Fruit fly (Drosophila melanogaster) whole organism, embryonic: ENCODE measurements around the gene CG4278.

ENCODE experiments used
- Atf3 ChIP-seq: fragments of 200-800 bp; sonication (Bioruptor generic); optimal IDR thresholded peaks from 3 replicates; lab custom pipeline; 2016; ENCODE audit warnings: missing biosample characterization, missing genetic modification characterization
- CG12219 ChIP-seq: fragments of 200-800 bp; sonication (Bioruptor generic); optimal IDR thresholded peaks from 3 replicates; lab custom pipeline; 2018; ENCODE audit warnings: missing biosample characterization, mild to moderate bottlenecking, missing genetic modification characterization
- CG13775 ChIP-seq: fragments of 200-800 bp; sonication (Bioruptor generic); optimal IDR thresholded peaks from 3 replicates; lab custom pipeline; 2017; ENCODE audit warnings: missing biosample characterization, mild to moderate bottlenecking, missing genetic modification characterization
- CG15073 ChIP-seq: fragments of 200-800 bp; sonication (Bioruptor generic); optimal IDR thresholded peaks from 2 replicates; lab custom pipeline; 2016; ENCODE audit warnings: missing biosample characterization, missing genetic modification characterization
- CG17359 ChIP-seq: fragments of 200-800 bp; sonication (Bioruptor generic); optimal IDR thresholded peaks from 3 replicates; lab custom pipeline; 2018; ENCODE audit warnings: missing biosample characterization, mild to moderate bottlenecking, missing genetic modification characterization, moderate library complexity
- CG17802 ChIP-seq: fragments of 200-800 bp; sonication (Bioruptor generic); optimal IDR thresholded peaks from 2 replicates; lab custom pipeline; 2018; ENCODE audit warnings: missing biosample characterization, mild to moderate bottlenecking, missing genetic modification characterization, moderate library complexity
- CG18262 ChIP-seq: fragments of 200-800 bp; optimal IDR thresholded peaks from 3 replicates; lab custom pipeline; 2019; ENCODE audit warnings: missing biosample characterization, mild to moderate bottlenecking, missing genetic modification characterization, moderate library complexity
- CG3065 ChIP-seq: fragments of 200-800 bp; sonication (Bioruptor generic); optimal IDR thresholded peaks from 2 replicates; lab custom pipeline; 2016; ENCODE audit warnings: missing biosample characterization, missing genetic modification characterization
- CG31441 ChIP-seq: fragments of 200-800 bp; sonication (Bioruptor generic); IDR thresholded peaks from 2 replicates; pipeline ENCODE4 v1.3.6; 2022; ENCODE audit warnings: missing biosample characterization, missing genetic modification characterization
- CG33557 ChIP-seq: fragments of 200-800 bp; sonication (Bioruptor generic); optimal IDR thresholded peaks from 2 replicates; lab custom pipeline; 2019; ENCODE audit warnings: missing biosample characterization, mild to moderate bottlenecking, missing genetic modification characterization, moderate library complexity
- CG4360 ChIP-seq: fragments of 200-800 bp; sonication (Bioruptor generic); IDR thresholded peaks from 2 replicates; pipeline ENCODE4 v1.3.6; 2022; ENCODE audit warnings: missing biosample characterization, missing genetic modification characterization
- CG4854 ChIP-seq: fragments of 200-800 bp; sonication (Bioruptor generic); optimal IDR thresholded peaks from 2 replicates; lab custom pipeline; 2016; ENCODE audit warnings: missing biosample characterization, missing genetic modification characterization, inconsistent platforms
- CG6272 ChIP-seq: fragments of 200-800 bp; sonication (Bioruptor generic); IDR thresholded peaks from 2 replicates; pipeline ENCODE4 v1.3.6; 2022; ENCODE audit warnings: missing biosample characterization, missing genetic modification characterization
- CG6683 ChIP-seq: fragments of 200-800 bp; sonication (Bioruptor generic); optimal IDR thresholded peaks from 2 replicates; lab custom pipeline; 2017; ENCODE audit warnings: missing biosample characterization, mild to moderate bottlenecking, missing genetic modification characterization, missing genetic modification reagents
- CG7786 ChIP-seq: fragments of 200-800 bp; sonication (Bioruptor generic); optimal IDR thresholded peaks from 2 replicates; lab custom pipeline; 2016; ENCODE audit warnings: missing biosample characterization, missing genetic modification characterization
- CG8359 ChIP-seq: fragments of 200-800 bp; sonication (Bioruptor generic); optimal IDR thresholded peaks from 2 replicates; lab custom pipeline; 2017; ENCODE audit warnings: missing biosample characterization, mild to moderate bottlenecking, missing genetic modification characterization, borderline replicate concordance
- CG9437 ChIP-seq: fragments of 200-800 bp; sonication (Bioruptor generic); optimal IDR thresholded peaks from 2 replicates; lab custom pipeline; 2018; ENCODE audit warnings: missing biosample characterization, mild to moderate bottlenecking, missing genetic modification characterization
- D19A ChIP-seq: fragments of 200-800 bp; optimal IDR thresholded peaks from 3 replicates; lab custom pipeline; 2019; ENCODE audit warnings: missing biosample characterization, mild to moderate bottlenecking, missing genetic modification characterization, moderate library complexity
- Hmr ChIP-seq: fragments of 200-800 bp; sonication (Bioruptor generic); optimal IDR thresholded peaks from 3 replicates; lab custom pipeline; 2017; ENCODE audit warnings: mild to moderate bottlenecking, missing biosample characterization, missing genetic modification reagents, missing genetic modification characterization
- Oaz ChIP-seq: fragments of 200-800 bp; sonication (Bioruptor generic); IDR thresholded peaks from 2 replicates; pipeline ENCODE4 v1.3.6; 2022; ENCODE audit warnings: missing biosample characterization, missing genetic modification characterization
- Oli ChIP-seq: fragments of 200-800 bp; sonication (Bioruptor generic); optimal IDR thresholded peaks from 2 replicates; lab custom pipeline; 2018; ENCODE audit warnings: missing biosample characterization, mild to moderate bottlenecking, missing genetic modification characterization, moderate library complexity
- Ptx1 ChIP-seq: fragments of 200-800 bp; sonication (Bioruptor generic); IDR thresholded peaks from 2 replicates; pipeline ENCODE4 v1.3.6; 2022; ENCODE audit warnings: missing biosample characterization, missing genetic modification characterization
- Scr ChIP-seq: fragments of 200-800 bp; sonication (Bioruptor generic); IDR thresholded peaks from 2 replicates; pipeline ENCODE4 v1.3.6; 2022; ENCODE audit warnings: missing biosample characterization, missing genetic modification characterization; ENCODE audit not compliant: partially characterized antibody
- ab ChIP-seq: fragments of 200-800 bp; sonication (Bioruptor generic); optimal IDR thresholded peaks from 2 replicates; lab custom pipeline; 2016; ENCODE audit warnings: missing biosample characterization, missing genetic modification characterization
- amos ChIP-seq: fragments of 200-800 bp; sonication (Bioruptor generic); IDR thresholded peaks from 2 replicates; pipeline ENCODE4 v1.3.6; 2022; ENCODE audit warnings: missing biosample characterization, missing genetic modification characterization; ENCODE audit not compliant: partially characterized antibody
- btn ChIP-seq: fragments of 200-800 bp; sonication (Bioruptor generic); optimal IDR thresholded peaks from 2 replicates; lab custom pipeline; 2016; ENCODE audit warnings: missing biosample characterization, missing genetic modification characterization
- caup ChIP-seq: fragments of 200-800 bp; sonication (Bioruptor generic); optimal IDR thresholded peaks from 3 replicates; lab custom pipeline; 2017; ENCODE audit warnings: missing biosample characterization, mild to moderate bottlenecking, missing genetic modification characterization, moderate library complexity; ENCODE audit not compliant: severe bottlenecking
- chif ChIP-seq, 2 experiments: fragments of 200-800 bp; sonication (Bioruptor generic); optimal IDR thresholded peaks; 3 replicates each; lab custom pipeline; 2016; ENCODE audit warnings: missing biosample characterization in 2 of 2, missing genetic modification characterization in 2 of 2
- chm ChIP-seq: fragments of 200-800 bp; sonication (Bioruptor generic); IDR thresholded peaks from 2 replicates; pipeline ENCODE4 v1.3.6; 2022; ENCODE audit warnings: missing biosample characterization, missing genetic modification characterization
- corto ChIP-seq: fragments of 200-800 bp; sonication (Bioruptor generic); optimal IDR thresholded peaks from 2 replicates; lab custom pipeline; 2016; ENCODE audit warnings: missing biosample characterization, mild to moderate bottlenecking, missing genetic modification characterization, moderate library complexity
- danr ChIP-seq: fragments of 200-800 bp; sonication (Bioruptor generic); IDR thresholded peaks from 2 replicates; pipeline ENCODE4 v1.3.6; 2022; ENCODE audit warnings: missing biosample characterization, missing genetic modification characterization
- dmrt99B ChIP-seq: fragments of 200-800 bp; sonication (Bioruptor generic); optimal IDR thresholded peaks from 2 replicates; lab custom pipeline; 2018; ENCODE audit warnings: missing biosample characterization, mild to moderate bottlenecking, missing genetic modification characterization, moderate library complexity
- dysf ChIP-seq: fragments of 200-800 bp; sonication (Bioruptor generic); IDR thresholded peaks from 3 replicates; pipeline ENCODE4 v1.3.6; 2022; ENCODE audit warnings: missing biosample characterization, missing genetic modification characterization
- ems ChIP-seq: fragments of 200-800 bp; sonication (Bioruptor generic); optimal IDR thresholded peaks from 3 replicates; lab custom pipeline; 2016; ENCODE audit warnings: missing biosample characterization, missing genetic modification characterization
- en ChIP-seq: fragments of 200-800 bp; sonication (Bioruptor generic); optimal IDR thresholded peaks from 2 replicates; lab custom pipeline; 2016; ENCODE audit warnings: missing biosample characterization, missing genetic modification characterization
- fd96Cb ChIP-seq: fragments of 200-800 bp; sonication (Bioruptor generic); optimal IDR thresholded peaks from 2 replicates; lab custom pipeline; 2018; ENCODE audit warnings: missing biosample characterization, mild to moderate bottlenecking, missing genetic modification characterization, moderate library complexity
- gcm ChIP-seq: fragments of 200-800 bp; sonication (Bioruptor generic); optimal IDR thresholded peaks from 2 replicates; lab custom pipeline; 2019; ENCODE audit warnings: missing biosample characterization, mild to moderate bottlenecking, missing genetic modification characterization, moderate library complexity
- gem ChIP-seq: fragments of 200-800 bp; sonication (Bioruptor generic); optimal IDR thresholded peaks from 2 replicates; lab custom pipeline; 2019; ENCODE audit warnings: missing biosample characterization, mild to moderate bottlenecking, missing genetic modification characterization, moderate library complexity
- inv ChIP-seq: fragments of 200-800 bp; sonication (Bioruptor generic); IDR thresholded peaks from 2 replicates; pipeline ENCODE4 v1.3.6; 2022; ENCODE audit warnings: missing biosample characterization, missing genetic modification characterization; ENCODE audit not compliant: partially characterized antibody
- pb ChIP-seq: fragments of 200-800 bp; sonication (Bioruptor generic); optimal IDR thresholded peaks from 3 replicates; lab custom pipeline; 2016; ENCODE audit warnings: missing biosample characterization, missing genetic modification characterization
- rib ChIP-seq: fragments of 200-800 bp; sonication (Bioruptor generic); IDR thresholded peaks from 2 replicates; pipeline ENCODE4 v1.3.6; 2022; ENCODE audit warnings: missing biosample characterization, missing genetic modification characterization
- ro ChIP-seq: fragments of 200-800 bp; sonication (Bioruptor generic); IDR thresholded peaks from 2 replicates; pipeline ENCODE4 v1.3.6; 2022; ENCODE audit warnings: missing biosample characterization, missing genetic modification characterization
- row ChIP-seq: fragments of 200-800 bp; sonication (Bioruptor generic); IDR thresholded peaks from 3 replicates; pipeline ENCODE4 v1.3.6; 2022; ENCODE audit warnings: missing biosample characterization, missing genetic modification characterization
- shn ChIP-seq: fragments of 200-800 bp; sonication (Bioruptor generic); optimal IDR thresholded peaks from 3 replicates; lab custom pipeline; 2016; ENCODE audit warnings: missing biosample characterization, missing genetic modification characterization
- sim ChIP-seq: fragments of 200-800 bp; sonication (Bioruptor generic); IDR thresholded peaks from 2 replicates; pipeline ENCODE4 v1.3.6; 2022; ENCODE audit warnings: missing biosample characterization, missing genetic modification characterization
- tin ChIP-seq: fragments of 200-800 bp; sonication (Bioruptor generic); optimal IDR thresholded peaks from 3 replicates; lab custom pipeline; 2016; ENCODE audit warnings: missing biosample characterization, missing genetic modification characterization
- tna ChIP-seq: fragments of 200-800 bp; sonication (Bioruptor generic); IDR thresholded peaks from 2 replicates; pipeline ENCODE4 v1.3.6; 2022; ENCODE audit warnings: missing biosample characterization, missing genetic modification characterization; ENCODE audit not compliant: partially characterized antibody
- z ChIP-seq: fragments of 200-800 bp; sonication (Bioruptor generic); IDR thresholded peaks from 3 replicates; pipeline ENCODE4 v1.3.6; 2022; ENCODE audit warnings: missing biosample characterization, missing genetic modification characterization

The CG4278 gene

DNA sequence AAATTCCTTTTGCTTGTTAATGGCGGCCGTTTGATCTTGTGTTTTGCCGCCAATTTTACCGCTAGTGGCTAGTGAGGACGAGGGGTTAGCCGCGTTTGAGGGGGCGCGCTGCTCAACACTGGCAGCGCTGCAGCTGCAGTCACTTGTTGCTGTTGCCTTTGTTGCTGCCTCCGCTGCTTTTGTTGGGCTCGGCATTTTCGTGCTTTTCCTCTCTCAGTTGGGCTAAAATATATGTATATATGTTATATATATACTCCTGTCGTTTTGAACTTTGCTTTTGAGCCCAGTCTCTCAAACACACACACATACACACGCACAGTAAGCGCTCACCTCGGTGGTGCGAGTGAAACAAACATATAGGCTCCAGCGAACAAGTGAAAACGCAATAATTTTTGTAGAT is 2.0 kb upstream of the CG4278 start (continued):
- TF ChIP-seq gcm (GFP tag; lab: Kevin White, UChicago) (no peak), dmrt99B (tag; lab: Kevin White, UChicago) (no peak), CG12219 (GFP tag; lab: Kevin White, UChicago) (no peak), D19A (tag; lab: Kevin White, UChicago) (no peak), corto (GFP tag; lab: Kevin White, UChicago) (peak; percentile 62), Hmr (no peak), CG8359 (GFP tag; lab: Kevin White, UChicago) (no peak), CG6683 (GFP tag; lab: Kevin White, UChicago) (no peak), Atf3 (no peak), chif (GFP tag; optimal IDR thresholded peaks at IDR 0.05; lab: Kevin White, UChicago) (no peak), inv (GFP tag; lab: Robert Waterston, UW) (no peak), rib (GFP tag; lab: Robert Waterston, UW) (no peak), CG15073 (GFP tag; lab: Kevin White, UChicago) (no peak), CG7786 (no peak), chm (GFP tag; lab: Robert Waterston, UW) (peak; percentile 43; the same call in 1 of the 2 replicates), CG18262 (tag; lab: Kevin White, UChicago) (no peak), pb (GFP tag; lab: Kevin White, UChicago) (no peak), CG31441 (no peak), danr (no peak), Oaz (GFP tag; lab: Robert Waterston, UW) (no peak)

DNA sequence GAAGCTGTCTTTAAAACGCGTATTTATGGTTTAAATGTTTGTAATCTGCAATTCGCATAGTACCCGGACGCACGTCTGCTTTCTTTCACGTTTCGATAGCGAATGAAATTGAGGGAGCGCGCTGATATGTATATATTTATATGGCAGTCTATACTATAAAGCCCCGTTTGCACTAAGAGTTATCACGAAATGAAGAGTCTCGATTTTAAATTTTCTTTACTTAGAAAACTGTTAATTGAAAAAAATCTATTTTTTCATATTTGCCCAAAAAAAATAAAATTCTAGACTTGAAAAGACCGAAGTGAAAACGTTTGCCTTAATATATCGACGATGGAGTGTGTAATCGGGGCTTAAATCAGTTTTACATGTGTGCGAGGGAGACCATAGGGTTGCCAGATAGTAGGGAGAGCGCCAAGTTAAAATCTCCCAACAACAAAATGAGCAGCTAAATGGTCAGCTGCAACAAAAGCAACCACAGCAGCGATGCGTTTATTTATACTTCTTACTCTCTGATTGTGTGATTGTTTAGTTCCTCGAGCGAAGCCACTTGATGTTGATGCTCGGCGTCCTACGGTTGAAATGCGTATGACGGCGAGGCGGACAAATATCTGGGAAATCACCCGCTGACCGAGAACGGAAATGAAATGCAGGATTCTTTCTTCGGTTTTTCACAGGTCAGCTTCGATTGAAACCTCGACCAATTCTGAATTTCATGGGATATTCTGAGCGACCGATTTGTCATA is 1.2 kb upstream of the CG4278 start, which contains the start of gene cact:
cact (minus strand) TSS at position 693 of the 743 bp plus-strand sequence.
- peak; percentile 79 for TF ChIP-seq CG6683 (GFP tag; lab: Kevin White, UChicago)
- 0 out of 2 replicates have a peak, but pooled peaks have one; percentile 30 for TF ChIP-seq amos
- TF ChIP-seq row = peak; percentile 98
- TF ChIP-seq caup (GFP tag; lab: Kevin White, UChicago) = peak; percentile 89
- TF ChIP-seq sim (GFP tag; lab: Robert Waterston, UW) = peak; percentile 76
- TF ChIP-seq Oaz (GFP tag; lab: Robert Waterston, UW) = peak; percentile 71
- TF ChIP-seq fd96Cb (tag; lab: Kevin White, UChicago) = peak; percentile 88
- TF ChIP-seq Oli (tag; lab: Kevin White, UChicago) = peak; percentile 92
- TF ChIP-seq CG4854 (GFP tag; lab: Kevin White, UChicago) = peak; percentile 85
- peak; percentile 94 for TF ChIP-seq CG17359 (tag; lab: Kevin White, UChicago)
- peak; percentile 97 for TF ChIP-seq gem (tag; lab: Kevin White, UChicago)
- TF ChIP-seq ro (GFP tag; lab: Robert Waterston, UW) = peak; percentile 80
- TF ChIP-seq ems (GFP tag; lab: Kevin White, UChicago) = peak; percentile 90
- TF ChIP-seq shn (GFP tag; lab: Kevin White, UChicago) = peak; percentile 91
- peak; percentile 93 for TF ChIP-seq CG13775 (GFP tag; lab: Kevin White, UChicago)
- 0 out of 3 replicates have a peak, but pooled peaks have one; percentile 14 for TF ChIP-seq z
- peak; percentile 79 for TF ChIP-seq CG33557 (GFP tag; lab: Kevin White, UChicago)
- TF ChIP-seq Scr (GFP tag; lab: Robert Waterston, UW) = peak; percentile 69
- peak; percentile 95 for TF ChIP-seq Ptx1
- peak; percentile 90 for TF ChIP-seq CG4360 (GFP tag; lab: Robert Waterston, UW)
- TF ChIP-seq CG9437 (GFP tag; lab: Kevin White, UChicago) = peak; percentile 79
- peak; percentile 91 for TF ChIP-seq dysf
- peak; percentile 77 for TF ChIP-seq btn
- peak; percentile 91 for TF ChIP-seq tin (GFP tag; lab: Kevin White, UChicago)
- peak; percentile 88 for TF ChIP-seq en (GFP tag; lab: Kevin White, UChicago)
- TF ChIP-seq CG6272 (GFP tag; lab: Robert Waterston, UW) = peak; percentile 88
- peak; percentile 47 for TF ChIP-seq ab (GFP tag; lab: Kevin White, UChicago)
- no peak for TF ChIP-seq tna (GFP tag; lab: Robert Waterston, UW)
- peak; percentile 93 for TF ChIP-seq Hmr
- peak; percentile 100 for TF ChIP-seq CG17802 (tag; lab: Kevin White, UChicago)
- TF ChIP-seq CG3065 (GFP tag; lab: Kevin White, UChicago) = peak; percentile 83
